ENCODE assay signal across 4 fruit fly cellular contexts in genomic region chr4:445113-445718, dm6.
TF ChIP-seq lines count a peak whose summit lies in the region.

Gene CaMKI (plus strand): TSS chr4:445504.

- no peak for TF ChIP-seq CTCF in whole organism, embryonic (GFP tag; optimal IDR thresholded peaks at IDR 0.05; lab: Kevin White, UChicago)

TF ChIP-seq in whole organism, adult, 20 proteins besides CTCF, POLR2A, EP300 and RAD21:
- TF ChIP-seq CG7045 (GFP tag; optimal IDR thresholded peaks at IDR 0.05; lab: Kevin White, UChicago), result no peak
- TF ChIP-seq CG12768 (GFP tag; optimal IDR thresholded peaks at IDR 0.05; lab: Kevin White, UChicago), result no peak
- TF ChIP-seq cnc (optimal IDR thresholded peaks at IDR 0.05; lab: Kevin White, UChicago), result no peak
- TF ChIP-seq kay (GFP tag; lab: Kevin White, UChicago; ENCODE audit: borderline replicate concordance), result peak; percentile 57
- TF ChIP-seq bab1 (GFP tag; optimal IDR thresholded peaks at IDR 0.05; lab: Kevin White, UChicago), result no peak
- TF ChIP-seq Mnt (GFP tag; optimal IDR thresholded peaks at IDR 0.05; lab: Kevin White, UChicago), result no peak

TF ChIP-seq in whole organism, embryonic, 481 proteins besides CTCF, POLR2A, EP300 and RAD21 (continues in another document):
- TF ChIP-seq CG7357 (GFP tag; IDR thresholded peaks at IDR 0.05; lab: Robert Waterston, UW) (peak; percentile 90), Doc2 (GFP tag; IDR thresholded peaks at IDR 0.05; lab: Robert Waterston, UW) (no peak), sens (GFP tag; lab: Kevin White, UChicago) (peak; percentile 47), lola (GFP tag; optimal IDR thresholded peaks at IDR 0.05; lab: Kevin White, UChicago) (peak in 1 of 3 experiments; percentile 70), Dfd (GFP tag; optimal IDR thresholded peaks at IDR 0.05; lab: Kevin White, UChicago) (peak in 1 of 2 experiments; percentile 58), CG30020 (tag; optimal IDR thresholded peaks at IDR 0.05; lab: Kevin White, UChicago) (peak; percentile 98), Pdp1 (GFP tag; optimal IDR thresholded peaks at IDR 0.05; lab: Kevin White, UChicago) (peak in 1 of 2 experiments; percentile 52), ssp (GFP tag; IDR thresholded peaks at IDR 0.05; lab: Robert Waterston, UW) (peak; percentile 95), Rx (GFP tag; IDR thresholded peaks at IDR 0.05; lab: Robert Waterston, UW) (no peak), CG8290 (GFP tag; optimal IDR thresholded peaks at IDR 0.05; lab: Kevin White, UChicago) (peak; percentile 14), CG8290 (tag; optimal IDR thresholded peaks at IDR 0.05; lab: Kevin White, UChicago) (peak; percentile 4 to 12), CG17802 (tag; optimal IDR thresholded peaks at IDR 0.05; lab: Kevin White, UChicago) (peak; percentile 95), ac (GFP tag; optimal IDR thresholded peaks at IDR 0.05; lab: Kevin White, UChicago) (no peak), CG1603 (tag; optimal IDR thresholded peaks at IDR 0.05; lab: Kevin White, UChicago) (peak; percentile 89), pzg (GFP tag; optimal IDR thresholded peaks at IDR 0.05; lab: Kevin White, UChicago) (peak; percentile 18), row (GFP tag; IDR thresholded peaks at IDR 0.05; lab: Robert Waterston, UW) (peak; percentile 75), CG1024 (GFP tag; IDR thresholded peaks at IDR 0.05; lab: Robert Waterston, UW) (peak; percentile 95), zen (tag; optimal IDR thresholded peaks at IDR 0.05; lab: Kevin White, UChicago) (peak; percentile 0), Scr (GFP tag; IDR thresholded peaks at IDR 0.05; lab: Robert Waterston, UW; ENCODE audit: partially characterized antibody) (no peak), CG4424 (GFP tag; optimal IDR thresholded peaks at IDR 0.05; lab: Kevin White, UChicago) (no peak), CG3995 (GFP tag; optimal IDR thresholded peaks at IDR 0.05; lab: Kevin White, UChicago) (peak; percentile 63), CG11723 (GFP tag; optimal IDR thresholded peaks at IDR 0.05; lab: Kevin White, UChicago) (peak; percentile 66), trem (tag; optimal IDR thresholded peaks at IDR 0.05; lab: Kevin White, UChicago) (peak; percentile 19), gfzf (GFP tag; optimal IDR thresholded peaks at IDR 0.05; lab: Kevin White, UChicago) (peak; percentile 28), CG3065 (GFP tag; optimal IDR thresholded peaks at IDR 0.05; lab: Kevin White, UChicago) (no peak), pfk (GFP tag; optimal IDR thresholded peaks at IDR 0.05; lab: Kevin White, UChicago) (peak; percentile 93), D19A (tag; optimal IDR thresholded peaks at IDR 0.05; lab: Kevin White, UChicago) (no peak), nmo (GFP tag; optimal IDR thresholded peaks at IDR 0.05; lab: Kevin White, UChicago) (peak; percentile 29), CG14710 (tag; optimal IDR thresholded peaks at IDR 0.05; lab: Kevin White, UChicago) (peak; percentile 5)

TF ChIP-seq in whole organism, prepupa, 60 proteins besides CTCF, POLR2A, EP300 and RAD21:
- no peak for TF ChIP-seq svp (GFP tag; lab: Kevin White, UChicago)
- no peak for TF ChIP-seq CG11762 (GFP tag; optimal IDR thresholded peaks at IDR 0.05; lab: Kevin White, UChicago; ENCODE audit: insufficient read depth)
- TF ChIP-seq Eip78C (GFP tag; lab: Kevin White, UChicago), result peak; percentile 41
- TF ChIP-seq fd59A (GFP tag; optimal IDR thresholded peaks at IDR 0.05; lab: Kevin White, UChicago), result no peak

TF ChIP-seq in whole organism, wandering third instar larva, 38 proteins besides CTCF, POLR2A, EP300 and RAD21:
- TF ChIP-seq woc (GFP tag; optimal IDR thresholded peaks at IDR 0.05; lab: Kevin White, UChicago) (peak; percentile 1), N (GFP tag; optimal IDR thresholded peaks at IDR 0.05; lab: Kevin White, UChicago) (peak; percentile 79), CrebA (GFP tag; optimal IDR thresholded peaks at IDR 0.05; lab: Kevin White, UChicago; ENCODE audit: borderline replicate concordance) (no peak)
